Worm (Caenorhabditis elegans) whole organism, L1 larva: ENCODE data around the gene K07H8.11.

Experiments
- C16A3.4 ChIP-seq: fragments of 150-350 bp; optimal IDR thresholded peaks from 2 replicates; lab custom pipeline; 2014; ENCODE audit warnings: missing biosample characterization, missing genetic modification characterization
- C34B4.2 ChIP-seq: sonication (generic microtip); optimal IDR thresholded peaks from 2 replicates; lab custom pipeline; 2017; ENCODE audit warnings: mild to moderate bottlenecking, missing genetic modification characterization, missing compliant biosample characterization
- Y116A8C.19 ChIP-seq: sonication (generic microtip); optimal IDR thresholded peaks from 2 replicates; lab custom pipeline; 2016; ENCODE audit warnings: missing compliant biosample characterization, missing genetic modification characterization, borderline replicate concordance
- aha-1 ChIP-seq: fragments of 150-350 bp; optimal IDR thresholded peaks from 2 replicates; lab custom pipeline; 2014; ENCODE audit warnings: missing biosample characterization, missing genetic modification characterization
- aly-2 ChIP-seq: fragments of 150-350 bp; optimal IDR thresholded peaks from 2 replicates; lab custom pipeline; 2014; ENCODE audit warnings: missing biosample characterization, missing genetic modification characterization
- ama-1 ChIP-seq: fragments of 150-350 bp; optimal IDR thresholded peaks from 2 replicates; lab custom pipeline; 2014
- ceh-63 ChIP-seq: fragments of 200-800 bp; sonication (Bioruptor generic); optimal IDR thresholded peaks from 2 replicates; lab custom pipeline; 2018; ENCODE audit warnings: mild to moderate bottlenecking, missing genetic modification characterization, missing compliant biosample characterization
- ceh-82 ChIP-seq, 3 experiments: fragments of 150-350 bp in 1 of 3; sonication (generic microtip) in 2 of 3; optimal IDR thresholded peaks; 2 replicates each; lab custom pipeline; 2014 to 2017; ENCODE audit warnings: missing biosample characterization in 3 of 3, missing genetic modification characterization in 3 of 3
- ceh-88 ChIP-seq: fragments of 200-800 bp; sonication (Bioruptor generic); IDR thresholded peaks from 2 replicates; pipeline ENCODE4 v1.3.6; 2022; ENCODE audit warnings: missing genetic modification characterization, missing compliant biosample characterization
- ceh-90 ChIP-seq: sonication (generic microtip); optimal IDR thresholded peaks from 2 replicates; lab custom pipeline; 2016; ENCODE audit warnings: missing genetic modification characterization, missing compliant biosample characterization
- ces-1 ChIP-seq: fragments of 150-350 bp; optimal IDR thresholded peaks from 2 replicates; lab custom pipeline; 2014; ENCODE audit warnings: missing biosample characterization, missing genetic modification reagents, missing genetic modification characterization
- dsc-1 ChIP-seq: sonication (generic microtip); optimal IDR thresholded peaks from 2 replicates; lab custom pipeline; 2016; ENCODE audit warnings: mild to moderate bottlenecking, missing genetic modification characterization, missing compliant biosample characterization
- efl-1 ChIP-seq, 4 experiments: fragments of 150-350 bp; optimal IDR thresholded peaks in 3 of 4; peaks in 1 of 4; 1 replicate in 1 of 4; 2 replicates in 3 of 4; lab custom pipeline; 2014; ENCODE audit warnings: missing biosample characterization in 2 of 4, missing genetic modification characterization in 2 of 4, missing genetic modification reagents in 2 of 4
- efl-3 ChIP-seq: fragments of 200-800 bp; sonication (Bioruptor generic); optimal IDR thresholded peaks from 2 replicates; lab custom pipeline; 2018; ENCODE audit warnings: mild to moderate bottlenecking, missing genetic modification characterization, missing compliant biosample characterization
- egl-13 ChIP-seq: sonication (generic microtip); optimal IDR thresholded peaks from 2 replicates; lab custom pipeline; 2016; ENCODE audit warnings: missing genotype, missing genetic modification reagents, missing genetic modification characterization, missing compliant biosample characterization
- egl-27 ChIP-seq, 2 experiments: fragments of 150-350 bp in 1 of 2; sonication (generic microtip); optimal IDR thresholded peaks; 3 replicates each; lab custom pipeline; 2017 to 2018; ENCODE audit warnings: missing biosample characterization in 2 of 2, missing genetic modification characterization in 2 of 2, missing genetic modification reagents in 2 of 2
- elt-2 ChIP-seq: sonication (generic microtip); optimal IDR thresholded peaks from 2 replicates; lab custom pipeline; 2016; ENCODE audit warnings: missing genetic modification characterization, mild to moderate bottlenecking, inconsistent platforms, missing compliant biosample characterization, missing genetic modification reagents
- fkh-4 ChIP-seq: sonication (generic microtip); optimal IDR thresholded peaks from 2 replicates; lab custom pipeline; 2016; ENCODE audit warnings: missing compliant biosample characterization, missing genetic modification characterization, borderline replicate concordance
- fos-1 ChIP-seq: fragments of 150-350 bp; optimal IDR thresholded peaks from 2 replicates; lab custom pipeline; 2014; ENCODE audit warnings: missing biosample characterization, missing genetic modification characterization
- grh-1 ChIP-seq: fragments of 200-800 bp; sonication (Bioruptor generic); IDR thresholded peaks from 2 replicates; pipeline ENCODE4 v1.3.6; 2022; ENCODE audit warnings: missing genetic modification reagents, missing genetic modification characterization, missing compliant biosample characterization
- hlh-4 ChIP-seq: sonication (generic microtip); optimal IDR thresholded peaks from 2 replicates; lab custom pipeline; 2016; ENCODE audit warnings: mild to moderate bottlenecking, missing genetic modification characterization, missing compliant biosample characterization
- hpl-2 ChIP-seq: fragments of 150-350 bp; optimal IDR thresholded peaks from 2 replicates; lab custom pipeline; 2014; ENCODE audit warnings: missing biosample characterization, missing genetic modification reagents, missing genetic modification characterization
- irx-1 ChIP-seq: sonication (generic microtip); optimal IDR thresholded peaks from 2 replicates; lab custom pipeline; 2016; ENCODE audit warnings: missing genetic modification characterization, missing compliant biosample characterization
- isw-1 ChIP-seq: fragments of 200-800 bp; sonication (Bioruptor generic); IDR thresholded peaks from 2 replicates; pipeline ENCODE4 v1.3.6; 2022; ENCODE audit warnings: missing genetic modification characterization, missing compliant biosample characterization
- lin-13 ChIP-seq: fragments of 150-350 bp; optimal IDR thresholded peaks from 2 replicates; lab custom pipeline; 2014; ENCODE audit warnings: missing biosample characterization, missing genetic modification reagents, missing genetic modification characterization
- lin-35 ChIP-seq, 2 experiments: fragments of 150-350 bp; optimal IDR thresholded peaks; 2 replicates each; lab custom pipeline; 2014; ENCODE audit warnings: missing biosample characterization in 2 of 2, missing genetic modification characterization in 2 of 2, missing genetic modification reagents in 2 of 2
- lsy-2 ChIP-seq, 2 experiments: fragments of 150-350 bp; optimal IDR thresholded peaks; 2 replicates each; lab custom pipeline; 2014; ENCODE audit warnings: missing biosample characterization in 2 of 2, missing genetic modification characterization in 2 of 2
- mab-9 ChIP-seq: fragments of 200-800 bp; sonication (Bioruptor generic); IDR thresholded peaks from 2 replicates; pipeline ENCODE4 v1.3.6; 2022; ENCODE audit warnings: missing genetic modification reagents, missing genetic modification characterization, missing compliant biosample characterization
- mep-1 ChIP-seq: fragments of 150-350 bp; optimal IDR thresholded peaks from 2 replicates; lab custom pipeline; 2014; ENCODE audit warnings: missing biosample characterization, missing genetic modification characterization
- nhr-11 ChIP-seq: fragments of 150-350 bp; optimal IDR thresholded peaks from 2 replicates; lab custom pipeline; 2014; ENCODE audit warnings: missing biosample characterization, missing genetic modification characterization
- nhr-19 ChIP-seq: fragments of 200-800 bp; sonication (Bioruptor generic); conservative IDR thresholded peaks from 2 replicates; pipeline ENCODE4 v1.3.6; 2022; ENCODE audit warnings: missing genetic modification characterization, missing compliant biosample characterization
- nhr-237 ChIP-seq: fragments of 150-350 bp; optimal IDR thresholded peaks from 2 replicates; lab custom pipeline; 2014; ENCODE audit warnings: missing biosample characterization, missing genetic modification characterization
- nhr-71 ChIP-seq: sonication (generic microtip); optimal IDR thresholded peaks from 2 replicates; lab custom pipeline; 2016; ENCODE audit warnings: mild to moderate bottlenecking, missing genetic modification characterization, moderate library complexity, missing compliant biosample characterization
- nhr-76 ChIP-seq: sonication (generic microtip); optimal IDR thresholded peaks from 2 replicates; lab custom pipeline; 2017; ENCODE audit warnings: missing biosample characterization, missing genetic modification characterization
- nhr-77 ChIP-seq: fragments of 150-350 bp; optimal IDR thresholded peaks from 2 replicates; lab custom pipeline; 2014; ENCODE audit warnings: missing biosample characterization, missing genetic modification characterization
- nhr-85 ChIP-seq: sonication (generic microtip); peaks from one replicate; lab custom pipeline; 2016; ENCODE audit warnings: missing genetic modification characterization, inconsistent platforms, missing compliant biosample characterization
- nhr-90 ChIP-seq: sonication (generic microtip); optimal IDR thresholded peaks from 2 replicates; lab custom pipeline; 2016; ENCODE audit warnings: mild to moderate bottlenecking, missing genetic modification characterization, missing compliant biosample characterization; ENCODE audit not compliant: poor library complexity
- pag-3 ChIP-seq: sonication (generic microtip); optimal IDR thresholded peaks from 2 replicates; lab custom pipeline; 2017; ENCODE audit warnings: missing genetic modification characterization, mild to moderate bottlenecking, missing compliant biosample characterization, antibody characterized with exemption, borderline replicate concordance; ENCODE audit not compliant: insufficient read depth
- pqm-1 ChIP-seq: sonication (generic microtip); optimal IDR thresholded peaks from 3 replicates; lab custom pipeline; 2017; ENCODE audit warnings: missing biosample characterization, missing genetic modification characterization
- rnt-1 ChIP-seq: sonication (generic microtip); optimal IDR thresholded peaks from 2 replicates; lab custom pipeline; 2016; ENCODE audit warnings: mild to moderate bottlenecking, missing genetic modification characterization, moderate library complexity, missing compliant biosample characterization
- skn-1 ChIP-seq: fragments of 150-350 bp; optimal IDR thresholded peaks from 2 replicates; lab custom pipeline; 2014; ENCODE audit warnings: missing biosample characterization, missing genetic modification characterization
- snpc-4 ChIP-seq: fragments of 150-350 bp; optimal IDR thresholded peaks from 2 replicates; lab custom pipeline; 2014; ENCODE audit warnings: missing biosample characterization, missing genetic modification characterization
- sptf-1 ChIP-seq: fragments of 150-350 bp; optimal IDR thresholded peaks from 2 replicates; lab custom pipeline; 2014; ENCODE audit warnings: missing biosample characterization, missing genetic modification characterization
- sup-37 ChIP-seq: fragments of 200-800 bp; sonication (Bioruptor generic); optimal IDR thresholded peaks from 2 replicates; lab custom pipeline; 2018; ENCODE audit warnings: mild to moderate bottlenecking, missing genetic modification characterization, missing compliant biosample characterization
- tbx-2 ChIP-seq: sonication (generic microtip); optimal IDR thresholded peaks from 2 replicates; lab custom pipeline; 2016; ENCODE audit warnings: missing genetic modification characterization, missing compliant biosample characterization
- unc-30 ChIP-seq: sonication (generic microtip); optimal IDR thresholded peaks from 2 replicates; lab custom pipeline; 2017; ENCODE audit warnings: missing biosample characterization, missing genetic modification characterization
- unc-62 ChIP-seq: fragments of 150-350 bp; optimal IDR thresholded peaks from 2 replicates; lab custom pipeline; 2014; ENCODE audit warnings: missing biosample characterization, missing genetic modification reagents, missing genetic modification characterization
- unc-86 ChIP-seq: sonication (generic microtip); optimal IDR thresholded peaks from 2 replicates; lab custom pipeline; 2016; ENCODE audit warnings: missing genetic modification characterization, missing compliant biosample characterization
- vab-15 ChIP-seq: sonication (generic microtip); optimal IDR thresholded peaks from 2 replicates; lab custom pipeline; 2017; ENCODE audit warnings: missing genotype, mild to moderate bottlenecking, missing genetic modification characterization, missing compliant biosample characterization
- xbp-1 ChIP-seq: sonication (generic microtip); optimal IDR thresholded peaks from 2 replicates; lab custom pipeline; 2016; ENCODE audit warnings: missing genetic modification characterization, missing compliant biosample characterization
- zip-4 ChIP-seq: fragments of 200-800 bp; sonication (Bioruptor generic); optimal IDR thresholded peaks from 2 replicates; lab custom pipeline; 2018; ENCODE audit warnings: mild to moderate bottlenecking, missing genetic modification characterization, moderate library complexity, missing compliant biosample characterization
- ztf-11 ChIP-seq, 2 experiments: sonication (generic microtip); optimal IDR thresholded peaks; 2 replicates each; lab custom pipeline; 2016 to 2017; ENCODE audit warnings: missing genetic modification characterization in 2 of 2, missing biosample characterization in 1 of 2, missing compliant biosample characterization in 1 of 2
- ztf-4 ChIP-seq: fragments of 150-350 bp; optimal IDR thresholded peaks from 2 replicates; lab custom pipeline; 2014; ENCODE audit warnings: missing biosample characterization, missing genetic modification characterization

K07H8.11 gene

DNA sequence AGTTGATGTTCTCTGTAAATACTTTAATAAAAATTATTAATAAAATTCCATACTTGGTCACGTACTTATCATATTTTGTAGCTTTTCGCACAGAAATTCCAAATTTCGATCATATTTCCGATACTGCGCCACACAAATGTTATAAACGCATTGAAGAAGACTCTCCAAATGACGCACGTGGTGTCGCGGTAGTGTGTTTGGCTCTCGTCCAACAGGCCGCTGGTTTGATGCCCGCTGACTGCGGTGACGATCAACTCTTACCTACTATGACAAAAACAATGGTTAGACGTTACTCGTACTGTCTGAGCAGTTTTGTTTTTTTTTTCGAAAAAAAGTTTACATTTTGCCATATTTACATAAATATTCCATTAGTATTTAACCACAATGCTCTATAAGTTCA is 22.3 kb downstream of the K07H8.11 start (continued):
- no peak for TF ChIP-seq ceh-63
- TF ChIP-seq unc-86 (tag; lab: Kevin White, UChicago) = peak; percentile 30
- peak; percentile 68 for TF ChIP-seq dsc-1 (tag; lab: Kevin White, UChicago)
- no peak for TF ChIP-seq Y116A8C.19 (tag; lab: Kevin White, UChicago)
- TF ChIP-seq sup-37 = no peak
- TF ChIP-seq egl-13 (tag; lab: Kevin White, UChicago) = peak; percentile 30
- peak; percentile 80 for TF ChIP-seq mep-1
- TF ChIP-seq nhr-237 (tag; lab: Kevin White, UChicago) = no peak
- no peak for TF ChIP-seq C34B4.2
- TF ChIP-seq efl-3 (GFP tag; lab: Kevin White, UChicago) = no peak
- TF ChIP-seq efl-1 (optimal IDR thresholded peaks at IDR 0.05; lab: Kevin White, UChicago) = peak; percentile 56
- peak; percentile 51 to 95 for TF ChIP-seq efl-1 (GFP tag; optimal IDR thresholded peaks at IDR 0.05 in 1 of 2; lab: Kevin White, UChicago)
- no peak for TF ChIP-seq zip-4 (GFP tag; lab: Kevin White, UChicago)
- peak; percentile 79 for TF ChIP-seq nhr-71 (tag; lab: Kevin White, UChicago)
- no peak for TF ChIP-seq fkh-4 (tag; lab: Kevin White, UChicago)
- peak; percentile 65 for TF ChIP-seq nhr-77 (tag; lab: Kevin White, UChicago)
- no peak for TF ChIP-seq egl-27 (tag; optimal IDR thresholded peaks at IDR 0.05; lab: Kevin White, UChicago)
- TF ChIP-seq skn-1 (tag; lab: Kevin White, UChicago) = peak; percentile 46
- TF ChIP-seq snpc-4 (tag; lab: Kevin White, UChicago) = peak; percentile 34
- TF ChIP-seq sptf-1 = no peak
- TF ChIP-seq grh-1 = no peak
- peak; percentile 57 for TF ChIP-seq aly-2 (tag; lab: Kevin White, UChicago)
- no peak for TF ChIP-seq nhr-11 (tag; lab: Kevin White, UChicago)
- peak; percentile 69 for TF ChIP-seq nhr-85 (tag; lab: Kevin White, UChicago)
- TF ChIP-seq ceh-88 = no peak
- TF ChIP-seq nhr-19 (GFP tag; lab: Robert Waterston, UW) = peak; percentile 38; the same call in 1 of the 2 replicates
- TF ChIP-seq unc-62 (GFP tag; lab: Kevin White, UChicago) = no peak
- TF ChIP-seq C16A3.4 (tag; lab: Kevin White, UChicago) = peak; percentile 64
- peak; percentile 73 for TF ChIP-seq nhr-90 (tag; lab: Kevin White, UChicago)
- TF ChIP-seq ztf-11 (tag; optimal IDR thresholded peaks at IDR 0.05; lab: Kevin White, UChicago) = peak in 1 of 2 experiments; percentile 39
- peak; percentile 62 for TF ChIP-seq tbx-2 (tag; lab: Kevin White, UChicago)
- TF ChIP-seq ces-1 (GFP tag; lab: Kevin White, UChicago) = no peak
- no peak for TF ChIP-seq pag-3
- peak; percentile 21 for TF ChIP-seq isw-1 (GFP tag; lab: Robert Waterston, UW)
- no peak for TF ChIP-seq pqm-1 (tag; lab: Kevin White, UChicago)
- TF ChIP-seq lsy-2 (tag; optimal IDR thresholded peaks at IDR 0.05; lab: Kevin White, UChicago) = peak; percentile 48 to 72
- TF ChIP-seq hpl-2 (GFP tag; lab: Kevin White, UChicago) = no peak
- TF ChIP-seq rnt-1 = peak; percentile 81
- TF ChIP-seq nhr-76 = no peak
- TF ChIP-seq fos-1 = no peak
- TF ChIP-seq hlh-4 (tag; lab: Kevin White, UChicago) = no peak
- peak; percentile 30 for TF ChIP-seq lin-13
- TF ChIP-seq lin-35 (GFP tag; optimal IDR thresholded peaks at IDR 0.05; lab: Kevin White, UChicago) = peak; percentile 66 to 80
- no peak for TF ChIP-seq aha-1 (tag; lab: Kevin White, UChicago)
- peak; percentile 64 for TF ChIP-seq xbp-1 (tag; lab: Kevin White, UChicago)
- TF ChIP-seq ztf-4 (tag; lab: Kevin White, UChicago) = no peak
- no peak for TF ChIP-seq mab-9 (GFP tag; lab: Robert Waterston, UW)
- TF ChIP-seq ceh-82 (tag; optimal IDR thresholded peaks at IDR 0.05; lab: Kevin White, UChicago) = peak; percentile 41 to 86 (median 61)
- TF ChIP-seq ama-1 (lab: Kevin White, UChicago) = no peak
- TF ChIP-seq unc-30 (tag; lab: Kevin White, UChicago) = no peak
- peak; percentile 61 for TF ChIP-seq irx-1 (tag; lab: Kevin White, UChicago)
- TF ChIP-seq vab-15 (tag; lab: Kevin White, UChicago) = no peak
- no peak for TF ChIP-seq ceh-90 (tag; lab: Kevin White, UChicago)
- peak; percentile 35 for TF ChIP-seq elt-2 (tag; lab: Kevin White, UChicago)
